Worm (Caenorhabditis elegans) whole organism, dauer: ENCODE data around the gene ccep-135.

ENCODE experiments used
- unc-62 ChIP-seq: sonication (generic microtip); optimal IDR thresholded peaks from 2 replicates; lab custom pipeline; 2017; ENCODE audit warnings: missing biosample characterization, missing genetic modification reagents, missing genetic modification characterization

ccep-135 gene

ce11 chrIII:3127074-3127596 lies 35.5 kb downstream of the ccep-135 start, which contains the start of gene nipa-1:
Gene nipa-1 (minus strand): TSS chrIII:3127124.
- TF ChIP-seq unc-62, result no peak

ce11 chrIII:3127613-3128012 lies 35.9 kb downstream of the ccep-135 start:
- TF ChIP-seq unc-62, result no peak

DNA sequence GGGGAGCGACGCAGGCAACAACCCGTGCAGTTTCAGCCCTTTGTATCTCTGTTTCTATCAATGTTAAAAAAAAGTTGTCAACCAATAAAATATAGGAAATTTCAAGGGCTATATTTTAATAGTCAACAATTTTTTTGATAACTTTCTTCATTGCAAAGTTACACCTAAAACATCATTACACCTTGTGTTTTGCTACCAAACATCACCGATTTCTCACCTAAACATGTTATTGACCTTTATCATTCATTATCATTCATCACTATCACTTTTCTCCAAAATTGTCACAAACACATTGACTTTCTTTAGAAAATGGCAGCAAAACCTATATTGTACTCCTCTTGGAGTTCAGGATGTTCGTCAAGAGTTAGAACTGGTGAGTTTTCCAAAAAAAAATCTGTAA lies 37.4 kb downstream of the ccep-135 start, which contains the start of gene Y53G8B.1:
Gene Y53G8B.1, plus strand, starts transcription at position 242 of the 400 bp plus-strand sequence.
- no peak for TF ChIP-seq unc-62

- TF ChIP-seq unc-62, result no peak
Measured at ce11 chrIII:3136325-3137001, 44.8 kb downstream of the ccep-135 start.

DNA sequence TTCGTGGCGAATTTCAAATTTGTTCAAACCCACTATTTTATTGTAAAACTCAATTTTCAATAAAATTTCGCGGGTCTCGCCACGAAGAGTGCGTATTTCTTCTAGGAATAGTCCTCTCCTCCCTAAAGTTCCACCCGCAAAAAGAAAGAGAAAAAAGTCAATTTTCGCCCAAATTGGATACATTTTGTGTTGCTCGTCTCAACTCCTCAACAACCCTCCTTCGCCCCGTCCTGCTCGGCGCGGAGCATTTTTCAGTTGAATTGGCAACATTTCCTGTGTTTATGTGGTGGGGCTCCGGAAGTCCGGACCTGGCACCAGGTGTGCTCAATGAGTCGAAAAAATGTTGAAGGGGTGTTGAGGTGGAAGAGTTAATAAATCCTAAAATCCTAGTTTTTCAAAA lies 46.4 kb downstream of the ccep-135 start:
- TF ChIP-seq unc-62, result no peak

DNA sequence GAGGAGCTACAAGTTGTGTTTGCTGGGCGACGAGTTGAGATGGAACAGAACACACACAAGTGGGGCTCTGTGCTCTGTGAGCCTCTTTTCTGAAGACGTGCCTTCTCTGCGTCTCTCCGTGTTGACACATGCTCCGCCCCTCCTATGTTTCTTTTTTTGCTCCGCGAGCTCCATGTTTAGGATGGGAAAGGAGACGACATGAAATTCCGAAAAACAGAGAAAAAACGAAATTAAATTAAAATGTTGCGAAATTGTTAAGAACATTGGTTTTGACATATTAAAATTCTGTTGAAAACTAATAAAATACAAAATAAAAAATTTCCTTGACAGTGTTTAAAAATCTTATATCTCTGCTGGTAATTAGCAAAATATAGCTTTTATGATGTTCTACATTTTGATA lies 47.5 kb downstream of the ccep-135 start, which contains the start of gene mec-12:
Gene mec-12, minus strand, starts transcription at position 91 of the 400 bp plus-strand sequence.
- no peak for TF ChIP-seq unc-62

DNA sequence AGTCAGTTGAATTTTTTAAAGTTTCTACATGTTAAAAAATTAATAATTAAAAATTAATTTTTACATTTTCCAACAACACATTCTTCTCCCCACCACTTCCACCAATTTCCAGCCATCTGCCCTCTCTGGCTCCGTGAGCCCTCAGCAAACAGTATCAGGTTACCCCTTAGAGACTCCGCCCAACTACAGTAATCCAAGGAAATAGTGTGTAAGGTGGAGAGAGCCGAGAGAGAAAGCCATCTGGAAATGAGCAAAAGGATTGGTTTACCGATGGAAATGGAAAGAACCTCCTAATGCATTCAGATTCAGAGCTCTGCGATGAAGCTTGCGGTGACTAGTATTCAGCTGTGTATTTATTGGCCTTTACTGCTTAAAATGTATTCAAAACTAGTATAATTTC lies 48.6 kb downstream of the ccep-135 start:
- TF ChIP-seq unc-62, result no peak

DNA sequence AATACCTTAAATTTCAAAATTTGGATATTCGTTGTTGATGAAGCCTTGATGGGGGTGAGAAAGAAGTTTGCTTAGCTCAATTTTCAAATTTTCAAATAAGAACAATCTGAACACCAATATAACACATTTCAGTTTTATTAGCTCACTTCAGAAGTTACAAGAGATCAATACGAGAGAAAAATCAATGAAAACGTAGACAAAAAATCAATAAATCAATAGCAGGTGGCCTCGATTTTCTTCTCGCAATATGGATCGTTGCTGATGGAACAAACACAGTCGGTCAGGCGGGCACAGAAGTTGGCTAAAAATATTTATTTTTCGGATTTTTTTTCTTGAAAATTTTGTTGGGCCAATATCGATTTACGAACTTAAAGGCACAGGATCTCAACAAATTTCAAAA lies 50.4 kb downstream of the ccep-135 start:
- no peak for TF ChIP-seq unc-62

ce11 chrIII:3143657-3144056 lies 52.0 kb downstream of the ccep-135 start, which contains the start of gene C44B11.4:
Gene C44B11.4 (minus strand): TSS chrIII:3143757.
- TF ChIP-seq unc-62, result no peak
